Fruit fly (Drosophila melanogaster) whole organism, wandering third instar larva: ENCODE data around the gene CG1572.
A peak's percentile ranks its signal among the peaks of the same experiment; 100 is the strongest.

Source experiments
- Myc ChIP-seq: fragments of >200 bp; optimal IDR thresholded peaks from 2 replicates; lab custom pipeline; 2017
- brk ChIP-seq: fragments of 200-800 bp; sonication (Bioruptor generic); optimal IDR thresholded peaks from 2 replicates; lab custom pipeline; 2016; ENCODE audit warnings: missing biosample characterization, mild to moderate bottlenecking, missing genetic modification characterization
- h ChIP-seq: fragments of 200-800 bp; sonication (Bioruptor generic); optimal IDR thresholded peaks from 3 replicates; lab custom pipeline; 2016; ENCODE audit warnings: missing biosample characterization, mild to moderate bottlenecking, missing genetic modification characterization
- pan ChIP-seq: fragments of >200 bp; optimal IDR thresholded peaks from 2 replicates; lab custom pipeline; 2017
- tai ChIP-seq: sonication (Bioruptor generic); optimal IDR thresholded peaks from 2 replicates; lab custom pipeline; 2016; ENCODE audit warnings: missing biosample characterization, missing genetic modification characterization

- TF ChIP-seq tai (GFP tag; lab: Kevin White, UChicago) (no peak), Myc (lab: Kevin White, UChicago) (no peak), h (GFP tag; lab: Kevin White, UChicago) (peak; percentile 49), pan (lab: Kevin White, UChicago) (peak; percentile 55), brk (GFP tag; lab: Kevin White, UChicago) (no peak)
Measured at dm6 chrX:11558389-11558908, at the start of gene CG1572.
